Worm (Caenorhabditis elegans): ENCODE data around the gene col-139.

The col-139 gene

ce11 chrV:4647279-4647819 lies 6.4 kb downstream of the col-139 start:
- TF ChIP-seq dao-5 (tag; optimal IDR thresholded peaks at IDR 0.05) (no peak), W03F9.2 (tag; optimal IDR thresholded peaks at IDR 0.05) (no peak), him-1 (tag; optimal IDR thresholded peaks at IDR 0.05) (no peak)

- no peak for TF ChIP-seq W03F9.2 (tag; optimal IDR thresholded peaks at IDR 0.05)
- no peak for TF ChIP-seq dao-5 (tag; optimal IDR thresholded peaks at IDR 0.05)
- TF ChIP-seq him-1 (tag; optimal IDR thresholded peaks at IDR 0.05) = no peak
Measured at ce11 chrV:4642691-4643090, 11.1 kb downstream of the col-139 start, which contains the start of gene soc-1. Gene soc-1, plus strand, starts transcription at chrV:4642952.

- no peak for TF ChIP-seq him-1 (tag; optimal IDR thresholded peaks at IDR 0.05)
- peak; percentile 4 for TF ChIP-seq W03F9.2 (tag; optimal IDR thresholded peaks at IDR 0.05)
- no peak for TF ChIP-seq dao-5 (tag; optimal IDR thresholded peaks at IDR 0.05)
Measured at ce11 chrV:4640501-4641150, 13.1 kb downstream of the col-139 start.

ce11 chrV:4637153-4637552 lies 16.6 kb downstream of the col-139 start:
- TF ChIP-seq him-1 (tag; optimal IDR thresholded peaks at IDR 0.05) (no peak), dao-5 (tag; optimal IDR thresholded peaks at IDR 0.05) (no peak), W03F9.2 (tag; optimal IDR thresholded peaks at IDR 0.05) (no peak)

ce11 chrV:4630267-4630666 lies 23.5 kb downstream of the col-139 start:
- TF ChIP-seq him-1 (tag; optimal IDR thresholded peaks at IDR 0.05) = no peak
- no peak for TF ChIP-seq dao-5 (tag; optimal IDR thresholded peaks at IDR 0.05)
- no peak for TF ChIP-seq W03F9.2 (tag; optimal IDR thresholded peaks at IDR 0.05)

ce11 chrV:4628517-4628930 lies 25.2 kb downstream of the col-139 start, which contains the start of gene pmt-2:
Gene pmt-2, plus strand, starts transcription at chrV:4628580.
- TF ChIP-seq dao-5 (tag; optimal IDR thresholded peaks at IDR 0.05) (no peak), W03F9.2 (tag; optimal IDR thresholded peaks at IDR 0.05) (no peak), him-1 (tag; optimal IDR thresholded peaks at IDR 0.05) (no peak)

ce11 chrV:4626344-4626743 lies 27.4 kb downstream of the col-139 start:
- TF ChIP-seq him-1 (tag; optimal IDR thresholded peaks at IDR 0.05) (no peak), W03F9.2 (tag; optimal IDR thresholded peaks at IDR 0.05) (no peak), dao-5 (tag; optimal IDR thresholded peaks at IDR 0.05) (no peak)

- TF ChIP-seq him-1 (tag; optimal IDR thresholded peaks at IDR 0.05) = no peak
- no peak for TF ChIP-seq dao-5 (tag; optimal IDR thresholded peaks at IDR 0.05)
- no peak for TF ChIP-seq W03F9.2 (tag; optimal IDR thresholded peaks at IDR 0.05)
Measured at ce11 chrV:4624717-4625116, 29.1 kb downstream of the col-139 start.

ce11 chrV:4623535-4623934 lies 30.2 kb downstream of the col-139 start:
- TF ChIP-seq W03F9.2 (tag; optimal IDR thresholded peaks at IDR 0.05) = no peak
- no peak for TF ChIP-seq him-1 (tag; optimal IDR thresholded peaks at IDR 0.05)
- no peak for TF ChIP-seq dao-5 (tag; optimal IDR thresholded peaks at IDR 0.05)

ce11 chrV:4617260-4617659 lies 36.5 kb downstream of the col-139 start, which contains the start of gene sumv-2:
Gene sumv-2, plus strand, starts transcription at chrV:4617560.
- TF ChIP-seq him-1 (tag; optimal IDR thresholded peaks at IDR 0.05) (no peak), dao-5 (tag; optimal IDR thresholded peaks at IDR 0.05) (no peak), W03F9.2 (tag; optimal IDR thresholded peaks at IDR 0.05) (no peak)

ce11 chrV:4615802-4616201 lies 38.0 kb downstream of the col-139 start, which contains the start of the genes Y61A9LA.10 and F54D11.4:
Gene Y61A9LA.10, minus strand, starts transcription at chrV:4615817.
Gene F54D11.4, plus strand, starts transcription at chrV:4616151.
- TF ChIP-seq W03F9.2 (tag; optimal IDR thresholded peaks at IDR 0.05) (peak; percentile 88), him-1 (tag; optimal IDR thresholded peaks at IDR 0.05) (no peak)

- no peak for TF ChIP-seq dao-5 (tag; optimal IDR thresholded peaks at IDR 0.05)
- TF ChIP-seq W03F9.2 (tag; optimal IDR thresholded peaks at IDR 0.05) = no peak
- no peak for TF ChIP-seq him-1 (tag; optimal IDR thresholded peaks at IDR 0.05)
Measured at ce11 chrV:4606828-4607227, 46.9 kb downstream of the col-139 start, which contains the start of gene txt-6. Gene txt-6, minus strand, starts transcription at chrV:4606928.
